Fruit fly (Drosophila melanogaster): ENCODE results near the gene Torsin.
A peak's percentile ranks its signal among the peaks of the same experiment; 100 is the strongest.

Gene Torsin

DNA sequence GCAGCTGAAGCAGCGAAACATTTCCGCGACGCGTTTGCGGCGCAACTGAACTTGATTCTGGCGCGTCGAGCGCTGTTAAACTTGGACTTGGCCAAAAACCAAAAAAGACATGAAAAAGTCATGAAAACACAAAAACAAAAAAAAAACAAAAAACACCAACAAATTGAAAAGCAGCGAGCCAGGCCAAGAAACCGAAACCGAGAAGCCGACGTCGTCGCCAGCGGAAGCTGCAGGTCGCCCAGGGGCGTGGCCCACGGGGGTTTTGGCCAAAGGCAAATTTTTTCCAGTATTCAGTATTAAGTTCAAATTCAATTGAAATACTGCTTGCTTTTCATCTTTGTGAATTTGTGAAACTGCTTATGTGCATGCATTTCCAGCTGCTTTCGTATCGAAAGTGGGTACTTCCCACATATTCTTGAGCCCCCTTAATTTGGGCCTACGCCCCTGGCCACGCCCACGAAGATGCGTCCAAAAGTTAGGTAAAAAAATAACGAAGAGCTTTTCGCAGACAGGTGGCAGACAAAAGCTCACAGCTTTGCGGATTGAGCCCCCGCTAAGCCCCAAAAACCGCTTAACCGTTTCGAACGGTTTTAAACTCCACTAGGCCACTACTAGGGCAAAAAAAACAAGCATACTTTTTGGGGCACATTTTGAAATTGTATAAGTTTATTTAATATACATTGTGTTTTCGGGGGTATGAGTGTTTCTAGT lies 17.0 kb upstream of the Torsin start, which contains the start of gene CG3009 (continued):
- TF ChIP-seq usp (GFP tag; optimal IDR thresholded peaks at IDR 0.05), result no peak
- TF ChIP-seq CG9705 (GFP tag; optimal IDR thresholded peaks at IDR 0.05), result peak; percentile 97
- peak; percentile 87 for TF ChIP-seq tai (GFP tag; optimal IDR thresholded peaks at IDR 0.05)
- peak; percentile 58 for TF ChIP-seq Hr83 (GFP tag; optimal IDR thresholded peaks at IDR 0.05; ENCODE audit: poor library complexity, severe bottlenecking)
- peak; percentile 85 for TF ChIP-seq Rel (GFP tag; optimal IDR thresholded peaks at IDR 0.05)
- TF ChIP-seq Rel (tag; optimal IDR thresholded peaks at IDR 0.05), result peak; percentile 94
- no peak for TF ChIP-seq jim (GFP tag; optimal IDR thresholded peaks at IDR 0.05)
- TF ChIP-seq ey (GFP tag; optimal IDR thresholded peaks at IDR 0.05), result peak; percentile 98

DNA sequence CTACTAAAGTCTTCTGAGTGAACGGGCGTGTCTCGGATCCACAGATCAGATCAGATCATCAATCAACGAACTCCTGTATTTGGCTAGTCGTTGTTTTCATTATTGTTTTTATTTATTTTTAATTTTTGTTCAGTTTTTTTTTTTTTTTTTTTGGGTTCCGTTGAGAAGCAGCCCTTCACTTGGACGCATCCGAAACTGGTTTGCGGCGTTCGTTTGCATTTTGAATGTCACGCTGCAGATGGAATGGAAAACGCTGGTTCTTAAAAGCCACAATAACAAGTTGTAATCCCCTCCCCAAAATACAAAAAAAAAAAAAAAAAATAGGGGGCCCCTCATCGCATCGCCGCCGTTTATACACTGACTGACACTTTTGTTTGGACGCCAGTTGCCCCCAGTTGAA lies 14.3 kb upstream of the Torsin start:
- TF ChIP-seq ey (GFP tag; optimal IDR thresholded peaks at IDR 0.05) (no peak), N (GFP tag; optimal IDR thresholded peaks at IDR 0.05) (no peak), foxo (GFP tag; optimal IDR thresholded peaks at IDR 0.05) (no peak)

DNA sequence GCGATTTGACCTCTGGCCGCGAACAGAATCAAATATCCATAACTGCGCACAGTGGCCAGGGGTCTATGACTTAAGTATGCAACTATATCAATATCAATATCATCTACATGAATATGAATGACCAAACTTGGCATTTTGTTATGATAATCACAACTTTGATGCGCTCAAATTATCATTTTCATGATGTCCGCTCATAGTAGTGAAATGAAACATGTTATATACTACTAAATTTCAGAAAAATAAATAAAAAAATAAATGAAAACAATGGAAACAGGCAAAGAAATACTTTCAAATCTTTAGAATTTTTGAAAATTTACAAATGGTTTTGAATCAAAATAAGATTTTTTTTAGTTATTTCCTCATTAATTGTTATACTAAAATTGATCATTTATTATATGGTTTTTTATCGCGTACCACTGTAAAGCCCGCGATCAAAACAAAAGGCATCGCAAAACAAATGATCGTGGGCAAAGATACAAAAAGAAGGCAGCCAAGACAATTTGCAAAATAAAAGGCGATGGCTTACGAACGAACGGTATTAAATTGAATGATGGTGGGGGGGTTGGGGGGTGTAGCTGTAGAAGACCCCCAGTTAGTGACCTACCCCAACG lies 10.9 kb upstream of the Torsin start:
- TF ChIP-seq Abd-B (GFP tag; optimal IDR thresholded peaks at IDR 0.05) (no peak), psq (GFP tag; optimal IDR thresholded peaks at IDR 0.05) (peak; percentile 47), Hr83 (GFP tag; optimal IDR thresholded peaks at IDR 0.05; ENCODE audit: poor library complexity, severe bottlenecking) (no peak), Myc (optimal IDR thresholded peaks at IDR 0.05) (no peak), CrebA (GFP tag; optimal IDR thresholded peaks at IDR 0.05; ENCODE audit: borderline replicate concordance) (no peak), Vsx2 (GFP tag; optimal IDR thresholded peaks at IDR 0.05; ENCODE audit: partially characterized antibody) (no peak), ey (GFP tag; optimal IDR thresholded peaks at IDR 0.05) (no peak)

DNA sequence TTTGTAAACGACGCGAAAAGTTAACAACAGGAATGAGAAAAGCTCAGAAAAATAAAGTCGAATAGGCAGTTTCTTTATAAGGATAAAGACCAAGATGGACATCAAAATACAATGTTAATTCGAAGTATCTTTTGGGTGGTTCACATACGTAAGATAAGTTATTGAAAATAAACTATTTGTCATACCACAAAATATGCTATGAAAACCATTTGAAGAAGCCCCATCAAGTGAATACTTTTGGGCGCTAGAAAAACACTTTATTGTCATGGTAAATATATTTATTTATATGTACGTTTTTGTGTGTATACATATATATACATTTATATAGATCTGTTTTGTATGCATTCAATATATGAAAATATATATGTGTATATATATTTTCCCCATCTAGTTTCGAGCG lies 8.1 kb upstream of the Torsin start:
- TF ChIP-seq pan (optimal IDR thresholded peaks at IDR 0.05), result no peak
- no peak for TF ChIP-seq h (GFP tag; optimal IDR thresholded peaks at IDR 0.05)
- TF ChIP-seq br (GFP tag; optimal IDR thresholded peaks at IDR 0.05), result no peak
- TF ChIP-seq N (GFP tag; optimal IDR thresholded peaks at IDR 0.05), result peak; percentile 39
- peak; percentile 76 for TF ChIP-seq Myc (optimal IDR thresholded peaks at IDR 0.05)

DNA sequence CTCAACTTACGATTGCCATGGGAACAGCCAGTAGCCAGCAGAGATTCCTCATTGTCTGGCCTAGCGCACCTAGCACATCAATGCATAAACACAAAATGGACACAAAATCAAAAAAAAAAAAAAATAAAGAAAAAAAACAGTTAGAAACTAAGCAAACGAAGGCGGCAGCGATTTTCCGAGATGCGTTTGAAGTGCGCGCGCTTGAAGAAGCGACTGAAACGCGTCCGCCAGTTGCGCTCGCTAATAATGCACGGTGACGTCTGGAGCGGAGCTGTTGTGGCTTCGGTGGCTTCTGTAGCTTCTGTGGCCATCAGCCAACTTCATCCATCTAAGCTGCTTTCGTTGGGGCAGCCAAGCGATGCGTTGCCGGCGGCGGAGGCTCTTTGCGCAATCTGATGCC lies 4.6 kb upstream of the Torsin start, which contains the start of gene CG15473:
Gene CG15473 (minus strand): TSS at position 101 of the 400 bp plus-strand sequence.
- no peak for TF ChIP-seq sage (GFP tag; optimal IDR thresholded peaks at IDR 0.05)
- TF ChIP-seq rgr (GFP tag; optimal IDR thresholded peaks at IDR 0.05), result no peak
- no peak for TF ChIP-seq CG32264 (GFP tag; optimal IDR thresholded peaks at IDR 0.05)
- TF ChIP-seq Hnf4 (GFP tag; optimal IDR thresholded peaks at IDR 0.05), result no peak
- no peak for TF ChIP-seq dsf (GFP tag; optimal IDR thresholded peaks at IDR 0.05; ENCODE audit: borderline replicate concordance)
- no peak for TF ChIP-seq jim (GFP tag; optimal IDR thresholded peaks at IDR 0.05)
- no peak for TF ChIP-seq Dfd (GFP tag; optimal IDR thresholded peaks at IDR 0.05)
- no peak for TF ChIP-seq Jra (GFP tag; optimal IDR thresholded peaks at IDR 0.05)
- TF ChIP-seq dl (GFP tag; optimal IDR thresholded peaks at IDR 0.05; ENCODE audit: insufficient read depth in 1 of 2, partially characterized antibody in 2 of 2), result no peak
- no peak for TF ChIP-seq dmrt93B (GFP tag; optimal IDR thresholded peaks at IDR 0.05)
- no peak for TF ChIP-seq pan (optimal IDR thresholded peaks at IDR 0.05)
- TF ChIP-seq GATAd (GFP tag; optimal IDR thresholded peaks at IDR 0.05), result no peak
- no peak for TF ChIP-seq HLH106 (tag; optimal IDR thresholded peaks at IDR 0.05)
- no peak for TF ChIP-seq fru (GFP tag; optimal IDR thresholded peaks at IDR 0.05)

All from whole organism, wandering third instar larva.